Worm (Caenorhabditis elegans) whole organism, late embryonic: Measurements from ENCODE around the gene srh-73.

Experiments
- K02D7.2 ChIP-seq: sonication (generic microtip); optimal IDR thresholded peaks from 2 replicates; lab custom pipeline; 2017; ENCODE audit warnings: mild to moderate bottlenecking, missing genetic modification characterization, missing compliant biosample characterization
- K09A11.1 ChIP-seq: sonication (generic microtip); optimal IDR thresholded peaks from 2 replicates; lab custom pipeline; 2017; ENCODE audit warnings: antibody characterized with exemption, mild to moderate bottlenecking, missing genetic modification characterization, missing compliant biosample characterization; ENCODE audit not compliant: insufficient read depth
- Y22D7AL.16 ChIP-seq: sonication (generic microtip); optimal IDR thresholded peaks from 2 replicates; lab custom pipeline; 2016; ENCODE audit warnings: missing genetic modification characterization, missing compliant biosample characterization
- ahr-1 ChIP-seq: sonication (generic microtip); optimal IDR thresholded peaks from 2 replicates; lab custom pipeline; 2016; ENCODE audit warnings: missing genetic modification characterization, missing compliant biosample characterization
- ceh-14 ChIP-seq: sonication (generic microtip); optimal IDR thresholded peaks from 2 replicates; lab custom pipeline; 2016; ENCODE audit warnings: missing genotype, missing genetic modification characterization, missing compliant biosample characterization
- ceh-18 ChIP-seq: sonication (generic microtip); optimal IDR thresholded peaks from 2 replicates; lab custom pipeline; 2016; ENCODE audit warnings: missing genetic modification characterization, missing compliant biosample characterization
- ceh-2 ChIP-seq: sonication (generic microtip); optimal IDR thresholded peaks from 2 replicates; lab custom pipeline; 2016; ENCODE audit warnings: missing genotype, missing genetic modification characterization, missing compliant biosample characterization
- ceh-22 ChIP-seq: sonication (generic microtip); optimal IDR thresholded peaks from 2 replicates; lab custom pipeline; 2017; ENCODE audit warnings: missing biosample characterization, missing genetic modification characterization
- ceh-24 ChIP-seq: sonication (generic microtip); optimal IDR thresholded peaks from 2 replicates; lab custom pipeline; 2016; ENCODE audit warnings: mild to moderate bottlenecking, missing genetic modification characterization, missing compliant biosample characterization
- ceh-30 ChIP-seq: fragments of 150-350 bp; optimal IDR thresholded peaks from 2 replicates; lab custom pipeline; 2014; ENCODE audit warnings: missing biosample characterization, missing genetic modification characterization
- ceh-34 ChIP-seq: sonication (generic microtip); optimal IDR thresholded peaks from 2 replicates; lab custom pipeline; 2016; ENCODE audit warnings: mild to moderate bottlenecking, missing genetic modification characterization, missing compliant biosample characterization
- ceh-9 ChIP-seq: sonication (generic microtip); optimal IDR thresholded peaks from 2 replicates; lab custom pipeline; 2016; ENCODE audit warnings: mild to moderate bottlenecking, missing genetic modification characterization, inconsistent platforms, missing compliant biosample characterization
- che-1 ChIP-seq: sonication (generic microtip); optimal IDR thresholded peaks from 2 replicates; lab custom pipeline; 2016; ENCODE audit warnings: mild to moderate bottlenecking, missing genetic modification characterization, missing compliant biosample characterization
- dmd-4 ChIP-seq: sonication (generic microtip); optimal IDR thresholded peaks from 2 replicates; lab custom pipeline; 2016; ENCODE audit warnings: borderline replicate concordance, missing genetic modification characterization, missing compliant biosample characterization
- elt-4 ChIP-seq: sonication (generic microtip); optimal IDR thresholded peaks from 2 replicates; lab custom pipeline; 2016; ENCODE audit warnings: missing genetic modification characterization, missing compliant biosample characterization
- eyg-1 ChIP-seq: sonication (generic microtip); optimal IDR thresholded peaks from 2 replicates; lab custom pipeline; 2016; ENCODE audit warnings: missing genotype, missing genetic modification characterization, missing compliant biosample characterization
- fkh-10 ChIP-seq: fragments of 150-350 bp; optimal IDR thresholded peaks from 2 replicates; lab custom pipeline; 2014; ENCODE audit warnings: missing biosample characterization, missing genetic modification reagents, missing genetic modification characterization
- fkh-6 ChIP-seq: sonication (generic microtip); optimal IDR thresholded peaks from 2 replicates; lab custom pipeline; 2016; ENCODE audit warnings: missing genetic modification characterization, missing compliant biosample characterization
- gmeb-2 ChIP-seq: sonication (generic microtip); optimal IDR thresholded peaks from 2 replicates; lab custom pipeline; 2016; ENCODE audit warnings: missing genetic modification characterization, inconsistent platforms, missing compliant biosample characterization
- hlh-13 ChIP-seq: fragments of 200-800 bp; sonication (Bioruptor generic); optimal IDR thresholded peaks from 2 replicates; lab custom pipeline; 2018; ENCODE audit warnings: mild to moderate bottlenecking, missing genetic modification characterization, missing compliant biosample characterization
- hlh-15 ChIP-seq: sonication (generic microtip); optimal IDR thresholded peaks from 2 replicates; lab custom pipeline; 2016; ENCODE audit warnings: missing genetic modification characterization, missing compliant biosample characterization
- hlh-30 ChIP-seq: sonication (generic microtip); optimal IDR thresholded peaks from 2 replicates; lab custom pipeline; 2017; ENCODE audit warnings: antibody characterized with exemption, missing genetic modification characterization, missing compliant biosample characterization; ENCODE audit not compliant: insufficient read depth
- hlh-6 ChIP-seq: sonication (generic microtip); optimal IDR thresholded peaks from 2 replicates; lab custom pipeline; 2016; ENCODE audit warnings: missing genotype, missing genetic modification characterization, missing compliant biosample characterization
- hlh-8 ChIP-seq: sonication (generic microtip); optimal IDR thresholded peaks from 2 replicates; lab custom pipeline; 2016; ENCODE audit warnings: missing genotype, missing genetic modification characterization, missing compliant biosample characterization
- lim-6 ChIP-seq: sonication (generic microtip); optimal IDR thresholded peaks from 2 replicates; lab custom pipeline; 2016; ENCODE audit warnings: missing genetic modification characterization, missing compliant biosample characterization
- lin-11 ChIP-seq: fragments of 200-800 bp; sonication (Bioruptor generic); optimal IDR thresholded peaks from 2 replicates; lab custom pipeline; 2018; ENCODE audit warnings: mild to moderate bottlenecking, missing genetic modification characterization, missing compliant biosample characterization
- mec-3 ChIP-seq: sonication (generic microtip); optimal IDR thresholded peaks from 2 replicates; lab custom pipeline; 2016; ENCODE audit warnings: borderline replicate concordance, missing genetic modification characterization, missing compliant biosample characterization
- nfya-1 ChIP-seq: sonication (generic microtip); optimal IDR thresholded peaks from 2 replicates; lab custom pipeline; 2017; ENCODE audit warnings: missing genetic modification characterization, mild to moderate bottlenecking, missing compliant biosample characterization, antibody characterized with exemption, moderate library complexity
- nhr-11 ChIP-seq: fragments of 150-350 bp; optimal IDR thresholded peaks from 2 replicates; lab custom pipeline; 2014; ENCODE audit warnings: missing biosample characterization, missing genetic modification characterization
- nhr-232 ChIP-seq: sonication (generic microtip); optimal IDR thresholded peaks from 2 replicates; lab custom pipeline; 2016; ENCODE audit warnings: missing genetic modification characterization, missing compliant biosample characterization
- odd-2 ChIP-seq: sonication (generic microtip); optimal IDR thresholded peaks from 2 replicates; lab custom pipeline; 2017; ENCODE audit warnings: antibody characterized with exemption, mild to moderate bottlenecking, missing genetic modification characterization, missing compliant biosample characterization
- pat-9 ChIP-seq: fragments of 200-800 bp; sonication (Bioruptor generic); optimal IDR thresholded peaks from 2 replicates; lab custom pipeline; 2018; ENCODE audit warnings: mild to moderate bottlenecking, missing genetic modification characterization, moderate library complexity, missing compliant biosample characterization
- pha-2 ChIP-seq: sonication (generic microtip); optimal IDR thresholded peaks from 2 replicates; lab custom pipeline; 2017; ENCODE audit warnings: mild to moderate bottlenecking, missing genetic modification characterization, missing compliant biosample characterization
- pha-4 ChIP-seq: fragments of 150-350 bp; optimal IDR thresholded peaks from 2 replicates; lab custom pipeline; 2018; ENCODE audit warnings: missing biosample characterization, missing genetic modification reagents, missing genetic modification characterization
- ref-2 ChIP-seq: sonication (generic microtip); optimal IDR thresholded peaks from 2 replicates; lab custom pipeline; 2016; ENCODE audit warnings: missing genetic modification characterization, missing compliant biosample characterization
- rnt-1 ChIP-seq: sonication (generic microtip); optimal IDR thresholded peaks from 2 replicates; lab custom pipeline; 2016; ENCODE audit warnings: missing genetic modification characterization, missing compliant biosample characterization
- sdc-2 ChIP-seq: sonication (generic microtip); optimal IDR thresholded peaks from 2 replicates; lab custom pipeline; 2016; ENCODE audit warnings: missing genotype, missing genetic modification characterization, missing compliant biosample characterization
- sox-2 ChIP-seq: fragments of 200-800 bp; sonication (Bioruptor generic); IDR thresholded peaks from 2 replicates; pipeline ENCODE4 v1.3.6; 2022; ENCODE audit warnings: missing genetic modification reagents, missing genetic modification characterization, missing compliant biosample characterization
- sox-4 ChIP-seq: sonication (generic microtip); optimal IDR thresholded peaks from 2 replicates; lab custom pipeline; 2017; ENCODE audit warnings: mild to moderate bottlenecking, missing genetic modification characterization, inconsistent platforms, missing compliant biosample characterization
- syd-9 ChIP-seq: sonication (generic microtip); optimal IDR thresholded peaks from 2 replicates; lab custom pipeline; 2016; ENCODE audit warnings: mild to moderate bottlenecking, missing genetic modification characterization, moderate library complexity, missing compliant biosample characterization
- tbx-2 ChIP-seq: sonication (generic microtip); optimal IDR thresholded peaks from 2 replicates; lab custom pipeline; 2016; ENCODE audit warnings: missing genetic modification characterization, missing compliant biosample characterization
- tbx-7 ChIP-seq: sonication (generic microtip); optimal IDR thresholded peaks from 2 replicates; lab custom pipeline; 2016; ENCODE audit warnings: missing genotype, missing genetic modification characterization, missing compliant biosample characterization
- unc-3 ChIP-seq, 2 experiments: fragments of 200-800 bp in 1 of 2; sonication (Bioruptor generic) in 1 of 2; sonication (generic microtip) in 1 of 2; conservative IDR thresholded peaks in 1 of 2; optimal IDR thresholded peaks in 1 of 2; 2 replicates each; pipeline versions ENCODE4 v1.3.6 to Lab custom; 2016 to 2022; ENCODE audit warnings: missing compliant biosample characterization in 2 of 2, missing genetic modification characterization in 2 of 2, missing genetic modification reagents in 1 of 2
- unc-42 ChIP-seq: sonication (generic microtip); optimal IDR thresholded peaks from 2 replicates; lab custom pipeline; 2016; ENCODE audit warnings: missing genotype, missing genetic modification characterization, missing compliant biosample characterization
- unc-55 ChIP-seq: sonication (generic microtip); optimal IDR thresholded peaks from 2 replicates; lab custom pipeline; 2017; ENCODE audit warnings: missing biosample characterization, missing genetic modification reagents, missing genetic modification characterization
- zip-5 ChIP-seq: sonication (generic microtip); optimal IDR thresholded peaks from 2 replicates; lab custom pipeline; 2016; ENCODE audit warnings: missing genetic modification characterization, missing compliant biosample characterization

srh-73 gene

DNA sequence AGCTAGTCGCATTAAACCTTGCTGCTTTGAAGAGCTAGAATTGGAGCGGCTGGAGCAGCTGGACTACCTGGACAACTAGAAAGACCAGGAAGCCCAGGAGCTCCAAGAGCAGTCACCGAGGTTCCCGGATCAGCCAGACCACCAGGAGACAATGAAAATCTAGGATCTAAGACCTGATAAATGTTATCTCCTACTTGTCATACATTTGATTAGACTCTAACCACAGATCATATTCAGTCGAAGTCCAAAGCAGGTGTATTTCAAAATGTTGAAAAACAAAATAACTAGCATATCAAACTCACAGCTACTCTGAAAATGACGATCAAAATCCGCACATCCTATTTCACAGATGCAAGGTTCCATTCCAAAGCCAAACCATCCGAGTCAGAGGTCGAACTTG lies 20.0 kb upstream of the srh-73 start, which contains the start of gene srz-6:
Gene srz-6, plus strand, starts transcription at position 301 of the 400 bp plus-strand sequence.
- no peak for TF ChIP-seq nhr-232 (tag; lab: Kevin White, UChicago)
- no peak for TF ChIP-seq gmeb-2 (tag; lab: Kevin White, UChicago)
- TF ChIP-seq fkh-6 (tag; lab: Kevin White, UChicago) = no peak
- no peak for TF ChIP-seq ceh-14
- no peak for TF ChIP-seq Y22D7AL.16 (tag; lab: Kevin White, UChicago)
- no peak for TF ChIP-seq mec-3 (tag; lab: Kevin White, UChicago)
- TF ChIP-seq K09A11.1 = no peak
- TF ChIP-seq ceh-2 = no peak
- TF ChIP-seq sox-4 (tag; lab: Kevin White, UChicago) = no peak
- TF ChIP-seq fkh-10 = no peak
- TF ChIP-seq sdc-2 = no peak

DNA sequence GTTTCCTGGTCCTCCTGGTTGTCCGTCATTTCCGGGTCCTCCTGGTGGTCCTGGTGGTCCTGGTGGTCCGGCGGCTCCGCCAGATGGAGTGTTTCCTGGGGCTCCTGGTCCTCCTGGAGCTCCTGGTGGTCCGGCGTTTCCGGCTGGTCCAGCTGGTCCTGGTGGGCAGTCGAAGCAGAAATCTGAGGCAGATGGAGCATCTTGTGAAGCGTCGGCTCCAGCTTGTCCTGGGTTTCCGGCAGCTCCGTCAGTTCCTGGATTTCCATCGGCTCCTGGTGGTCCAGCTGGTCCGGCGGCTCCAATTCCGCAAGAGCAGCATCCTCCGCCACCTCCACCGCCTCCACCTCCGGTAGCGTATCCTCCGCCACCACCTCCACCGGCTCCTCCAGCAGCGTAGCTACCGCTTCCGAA lies 17.9 kb upstream of the srh-73 start:
- no peak for TF ChIP-seq ceh-2
- TF ChIP-seq che-1 (tag; lab: Kevin White, UChicago) = no peak
- no peak for TF ChIP-seq K02D7.2 (tag; lab: Kevin White, UChicago)
- no peak for TF ChIP-seq lin-11 (tag; lab: Kevin White, UChicago)
- no peak for TF ChIP-seq fkh-6 (tag; lab: Kevin White, UChicago)

DNA sequence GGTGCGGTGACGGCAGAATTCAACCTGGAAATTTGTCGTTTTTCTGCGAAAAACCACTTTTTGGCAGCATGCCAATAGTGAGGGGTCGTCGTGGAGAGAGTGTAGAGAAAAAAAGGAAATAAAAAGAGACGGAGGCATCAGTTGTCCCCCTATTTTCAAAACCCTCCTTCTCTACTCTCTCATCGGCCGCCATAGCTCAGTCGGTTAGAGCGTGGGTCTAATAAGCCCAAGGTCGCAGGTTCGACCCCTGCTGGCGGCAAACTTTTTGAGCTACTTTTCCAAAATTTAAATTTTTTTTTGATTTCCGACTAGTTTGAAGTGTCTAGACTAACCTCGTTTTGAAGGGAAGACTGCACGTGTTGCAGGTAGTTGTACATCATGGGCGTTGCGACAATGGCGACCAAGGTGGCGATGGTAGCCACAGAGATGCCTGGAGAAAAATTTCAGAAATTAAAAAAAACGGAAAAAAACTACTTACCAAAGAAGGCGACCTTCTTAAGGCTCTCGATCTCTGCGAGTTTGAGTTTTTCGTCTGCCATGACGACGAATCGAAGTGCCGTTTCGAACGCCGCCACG lies 17.3 kb upstream of the srh-73 start, which contains the start of gene col-85:
Gene col-85, minus strand, starts transcription at position 540 of the 576 bp plus-strand sequence.
- TF ChIP-seq hlh-6 (peak; percentile 95), Y22D7AL.16 (tag; lab: Kevin White, UChicago) (peak; percentile 94), pha-4 (tag; lab: Kevin White, UChicago) (no peak), ceh-9 (tag; lab: Kevin White, UChicago) (peak; percentile 93), nhr-11 (no peak), ceh-34 (peak; percentile 92), pat-9 (peak; percentile 94), hlh-15 (tag; lab: Kevin White, UChicago) (peak; percentile 91), fkh-6 (tag; lab: Kevin White, UChicago) (peak; percentile 95), unc-3 (GFP tag; conservative IDR thresholded peaks at IDR 0.05; lab: Robert Waterston, UW) (peak; percentile 94), unc-3 (tag; optimal IDR thresholded peaks at IDR 0.05; lab: Kevin White, UChicago) (peak; percentile 94), ceh-18 (tag; lab: Kevin White, UChicago) (peak; percentile 86), zip-5 (tag; lab: Kevin White, UChicago) (peak; percentile 83), dmd-4 (tag; lab: Kevin White, UChicago) (peak; percentile 94), tbx-2 (tag; lab: Kevin White, UChicago) (peak; percentile 92), hlh-13 (peak; percentile 94), nfya-1 (tag; lab: Kevin White, UChicago) (peak; percentile 84), eyg-1 (tag; lab: Kevin White, UChicago) (peak; percentile 68), pha-2 (peak; percentile 94), syd-9 (tag; lab: Kevin White, UChicago) (peak; percentile 93), mec-3 (tag; lab: Kevin White, UChicago) (peak; percentile 75), ceh-30 (tag; lab: Kevin White, UChicago) (peak; percentile 3), ceh-14 (peak; percentile 96), ahr-1 (tag; lab: Kevin White, UChicago) (peak; percentile 86), rnt-1 (tag; lab: Kevin White, UChicago) (peak; percentile 89), hlh-30 (peak; percentile 46), che-1 (tag; lab: Kevin White, UChicago) (peak; percentile 93), sdc-2 (peak; percentile 89), K02D7.2 (tag; lab: Kevin White, UChicago) (peak; percentile 95), ceh-22 (tag; lab: Kevin White, UChicago) (no peak), elt-4 (tag; lab: Kevin White, UChicago) (no peak), unc-42 (tag; lab: Kevin White, UChicago) (peak; percentile 84), sox-2 (peak; percentile 92), tbx-7 (tag; lab: Kevin White, UChicago) (peak; percentile 43), lim-6 (tag; lab: Kevin White, UChicago) (peak; percentile 84), sox-4 (tag; lab: Kevin White, UChicago) (peak; percentile 97), nhr-232 (tag; lab: Kevin White, UChicago) (peak; percentile 85), ref-2 (tag; lab: Kevin White, UChicago) (peak; percentile 89), unc-55 (GFP tag; lab: Kevin White, UChicago) (no peak), ceh-24 (tag; lab: Kevin White, UChicago) (peak; percentile 90), hlh-8 (peak; percentile 90), odd-2 (peak; percentile 79)
